Worm (Caenorhabditis elegans) whole organism, L4 larva: ENCODE data around the gene gop-3.

ENCODE experiments used
- D1046.2 ChIP-seq: fragments of 200-800 bp; sonication (Bioruptor generic); IDR thresholded peaks from 2 replicates; pipeline ENCODE4 v1.3.6; 2022; ENCODE audit warnings: missing genetic modification characterization, missing compliant biosample characterization
- F10B5.3 ChIP-seq: sonication (generic microtip); optimal IDR thresholded peaks from 2 replicates; lab custom pipeline; 2016; ENCODE audit warnings: mild to moderate bottlenecking, missing genetic modification characterization, missing compliant biosample characterization
- F37D6.2 ChIP-seq: sonication (generic microtip); optimal IDR thresholded peaks from 2 replicates; lab custom pipeline; 2016; ENCODE audit warnings: mild to moderate bottlenecking, missing genetic modification characterization, missing compliant biosample characterization
- R02D3.7 ChIP-seq: fragments of 150-350 bp; sonication (generic microtip); optimal IDR thresholded peaks from 3 replicates; lab custom pipeline; 2014; ENCODE audit warnings: missing biosample characterization, missing genetic modification characterization
- T26A8.4 ChIP-seq: fragments of 200-800 bp; sonication (Bioruptor generic); IDR thresholded peaks from 2 replicates; pipeline ENCODE4 v1.3.6; 2022; ENCODE audit warnings: missing genetic modification characterization, missing compliant biosample characterization
- Y105C5A.15 ChIP-seq: fragments of 200-800 bp; sonication (Bioruptor generic); IDR thresholded peaks from 2 replicates; pipeline ENCODE4 v1.3.6; 2022; ENCODE audit warnings: missing genetic modification characterization, missing compliant biosample characterization
- Y48G9A.11 ChIP-seq: fragments of 200-800 bp; sonication (Bioruptor generic); IDR thresholded peaks from 2 replicates; pipeline ENCODE4 v1.3.6; 2022; ENCODE audit warnings: missing genetic modification reagents, missing genetic modification characterization, missing compliant biosample characterization
- Y5F2A.4 ChIP-seq: fragments of 200-800 bp; sonication (Bioruptor generic); optimal IDR thresholded peaks from 2 replicates; lab custom pipeline; 2018; ENCODE audit warnings: mild to moderate bottlenecking, missing genetic modification characterization, missing compliant biosample characterization
- aly-2 ChIP-seq: sonication (generic microtip); optimal IDR thresholded peaks from 2 replicates; lab custom pipeline; 2018; ENCODE audit warnings: missing biosample characterization, missing genetic modification characterization
- ama-1 ChIP-seq: fragments of 150-350 bp; optimal IDR thresholded peaks from 2 replicates; lab custom pipeline; 2014; ENCODE audit warnings: inconsistent platforms, mixed read lengths
- arid-1 ChIP-seq: fragments of 200-800 bp; sonication (Bioruptor generic); conservative IDR thresholded peaks from 2 replicates; pipeline ENCODE4 v1.3.6; 2022; ENCODE audit warnings: missing genetic modification reagents, missing genetic modification characterization, missing compliant biosample characterization
- ceh-32 ChIP-seq: sonication (generic microtip); optimal IDR thresholded peaks from 2 replicates; lab custom pipeline; 2016; ENCODE audit warnings: mild to moderate bottlenecking, missing genetic modification characterization, missing compliant biosample characterization; ENCODE audit not compliant: poor library complexity
- ceh-62 ChIP-seq: sonication (generic microtip); optimal IDR thresholded peaks from 2 replicates; lab custom pipeline; 2017; ENCODE audit warnings: missing biosample characterization, missing genetic modification characterization
- ces-1 ChIP-seq: fragments of 150-350 bp; sonication (generic microtip); optimal IDR thresholded peaks from 4 replicates; lab custom pipeline; 2014; ENCODE audit warnings: missing biosample characterization, missing genetic modification reagents, missing genetic modification characterization
- cey-2 ChIP-seq: sonication (generic microtip); optimal IDR thresholded peaks from 3 replicates; lab custom pipeline; 2017; ENCODE audit warnings: missing genetic modification characterization, mild to moderate bottlenecking, missing compliant biosample characterization, antibody characterized with exemption, borderline replicate concordance; ENCODE audit not compliant: insufficient read depth
- ctbp-1 ChIP-seq: fragments of 200-800 bp; sonication (Bioruptor generic); IDR thresholded peaks from 2 replicates; pipeline ENCODE4 v1.3.6; 2022; ENCODE audit warnings: missing genetic modification reagents, missing genetic modification characterization, missing compliant biosample characterization
- daf-12 ChIP-seq: fragments of 150-350 bp; optimal IDR thresholded peaks from 2 replicates; lab custom pipeline; 2014; ENCODE audit warnings: missing biosample characterization, missing genetic modification reagents, missing genetic modification characterization
- daf-16 ChIP-seq, 3 experiments: sonication (generic microtip); optimal IDR thresholded peaks; 2 replicates each; lab custom pipeline; 2016 to 2017; ENCODE audit warnings: missing genetic modification characterization in 3 of 3, missing genetic modification reagents in 3 of 3, mild to moderate bottlenecking in 2 of 3, missing compliant biosample characterization in 2 of 3, missing biosample characterization in 1 of 3, moderate library complexity in 1 of 3
- dmd-6 ChIP-seq: fragments of 200-800 bp; sonication (Bioruptor generic); IDR thresholded peaks from 2 replicates; pipeline ENCODE4 v1.3.6; 2022; ENCODE audit warnings: missing genetic modification reagents, missing genetic modification characterization, missing compliant biosample characterization
- dmd-8 ChIP-seq: fragments of 200-800 bp; sonication (Bioruptor generic); IDR thresholded peaks from 2 replicates; pipeline ENCODE4 v1.3.6; 2022; ENCODE audit warnings: missing genetic modification characterization, missing compliant biosample characterization
- dmd-9 ChIP-seq: fragments of 200-800 bp; sonication (Bioruptor generic); IDR thresholded peaks from 2 replicates; pipeline ENCODE4 v1.3.6; 2022; ENCODE audit warnings: missing genetic modification reagents, missing genetic modification characterization, missing compliant biosample characterization
- dpl-1 ChIP-seq: fragments of 150-350 bp; optimal IDR thresholded peaks from 2 replicates; lab custom pipeline; 2014; ENCODE audit warnings: missing biosample characterization, missing genetic modification reagents, missing genetic modification characterization
- duxl-1 ChIP-seq: sonication (generic microtip); optimal IDR thresholded peaks from 2 replicates; lab custom pipeline; 2016; ENCODE audit warnings: mild to moderate bottlenecking, missing genetic modification characterization, moderate library complexity, missing compliant biosample characterization; ENCODE audit not compliant: poor library complexity
- egl-43 ChIP-seq: fragments of 200-800 bp; sonication (Bioruptor generic); IDR thresholded peaks from 2 replicates; pipeline ENCODE4 v1.3.6; 2022; ENCODE audit warnings: missing genetic modification reagents, missing genetic modification characterization, missing compliant biosample characterization
- hif-1 ChIP-seq, 2 experiments: sonication (generic microtip); optimal IDR thresholded peaks; 2 replicates each; lab custom pipeline; 2016 to 2017; ENCODE audit warnings: missing compliant biosample characterization in 2 of 2, missing genetic modification characterization in 2 of 2, missing genetic modification reagents in 2 of 2, missing genotype in 2 of 2, mild to moderate bottlenecking in 1 of 2
- lin-13 ChIP-seq: fragments of 150-350 bp; optimal IDR thresholded peaks from 2 replicates; lab custom pipeline; 2014; ENCODE audit warnings: missing biosample characterization, missing genetic modification reagents, missing genetic modification characterization
- lin-29 ChIP-seq: fragments of 200-800 bp; sonication (Bioruptor generic); IDR thresholded peaks from 2 replicates; pipeline ENCODE4 v1.3.6; 2022; ENCODE audit warnings: missing genetic modification reagents, missing genetic modification characterization, missing compliant biosample characterization
- lin-38 ChIP-seq: fragments of 200-800 bp; sonication (Bioruptor generic); IDR thresholded peaks from 2 replicates; pipeline ENCODE4 v1.3.6; 2022; ENCODE audit warnings: missing genetic modification reagents, missing genetic modification characterization, missing compliant biosample characterization
- lin-39 ChIP-seq: fragments of 150-350 bp; optimal IDR thresholded peaks from 2 replicates; lab custom pipeline; 2014; ENCODE audit warnings: missing biosample characterization, missing genetic modification reagents, missing genetic modification characterization
- madf-5 ChIP-seq, 2 experiments: fragments of 200-800 bp; sonication (Bioruptor generic); IDR thresholded peaks; 2 replicates each; pipeline ENCODE4 v1.3.6; 2022; ENCODE audit warnings: missing compliant biosample characterization in 2 of 2, missing genetic modification characterization in 2 of 2
- mdl-1 ChIP-seq, 2 experiments: fragments of 150-350 bp in 1 of 2; sonication (generic microtip) in 1 of 2; optimal IDR thresholded peaks; 2 replicates each; lab custom pipeline; 2014 to 2017; ENCODE audit warnings: missing biosample characterization in 2 of 2, missing genetic modification characterization in 2 of 2
- mdt-29 ChIP-seq: fragments of 200-800 bp; sonication (Bioruptor generic); IDR thresholded peaks from 2 replicates; pipeline ENCODE4 v1.3.6; 2022; ENCODE audit warnings: missing genetic modification reagents, missing genetic modification characterization, missing compliant biosample characterization
- mes-2 ChIP-seq: sonication (generic microtip); optimal IDR thresholded peaks from 2 replicates; lab custom pipeline; 2016; ENCODE audit warnings: missing genotype, mild to moderate bottlenecking, missing genetic modification characterization, missing compliant biosample characterization; ENCODE audit not compliant: poor library complexity, severe bottlenecking
- mxl-2 ChIP-seq: fragments of 200-800 bp; sonication (Bioruptor generic); conservative IDR thresholded peaks from 2 replicates; pipeline ENCODE4 v1.3.6; 2022; ENCODE audit warnings: missing genetic modification reagents, missing genetic modification characterization, missing compliant biosample characterization
- nhr-111 ChIP-seq: fragments of 200-800 bp; sonication (Bioruptor generic); optimal IDR thresholded peaks from 2 replicates; lab custom pipeline; 2018; ENCODE audit warnings: mild to moderate bottlenecking, missing genetic modification characterization, missing compliant biosample characterization
- nhr-28 ChIP-seq: fragments of 150-350 bp; optimal IDR thresholded peaks from 2 replicates; lab custom pipeline; 2014; ENCODE audit warnings: missing biosample characterization, missing genetic modification characterization
- nhr-48 ChIP-seq: sonication (generic microtip); optimal IDR thresholded peaks from 2 replicates; lab custom pipeline; 2016; ENCODE audit warnings: mild to moderate bottlenecking, missing genetic modification characterization, missing compliant biosample characterization
- nhr-6 ChIP-seq: fragments of 150-350 bp; optimal IDR thresholded peaks from 2 replicates; lab custom pipeline; 2014; ENCODE audit warnings: missing biosample characterization, missing genetic modification characterization
- php-3 ChIP-seq: fragments of 200-800 bp; sonication (Bioruptor generic); IDR thresholded peaks from 2 replicates; pipeline ENCODE4 v1.3.6; 2022; ENCODE audit warnings: missing genetic modification reagents, missing genetic modification characterization, missing compliant biosample characterization
- rbr-2 ChIP-seq: sonication (generic microtip); optimal IDR thresholded peaks from 2 replicates; lab custom pipeline; 2016; ENCODE audit warnings: missing genotype, missing genetic modification characterization, missing compliant biosample characterization
- sdz-12 ChIP-seq: fragments of 200-800 bp; sonication (Bioruptor generic); optimal IDR thresholded peaks from 2 replicates; lab custom pipeline; 2018; ENCODE audit warnings: mild to moderate bottlenecking, missing genetic modification characterization, missing compliant biosample characterization
- set-16 ChIP-seq: fragments of 200-800 bp; sonication (Bioruptor generic); IDR thresholded peaks from 2 replicates; pipeline ENCODE4 v1.3.6; 2022; ENCODE audit warnings: missing genetic modification reagents, missing genetic modification characterization, missing compliant biosample characterization
- skn-1 ChIP-seq: fragments of 150-350 bp; optimal IDR thresholded peaks from 2 replicates; lab custom pipeline; 2014; ENCODE audit warnings: missing biosample characterization, missing genetic modification characterization
- snpc-1.2 ChIP-seq: fragments of 200-800 bp; sonication (Bioruptor generic); IDR thresholded peaks from 2 replicates; pipeline ENCODE4 v1.3.6; 2022; ENCODE audit warnings: missing genetic modification reagents, missing genetic modification characterization, missing compliant biosample characterization
- spr-3 ChIP-seq: fragments of 200-800 bp; sonication (Bioruptor generic); optimal IDR thresholded peaks from 2 replicates; lab custom pipeline; 2018; ENCODE audit warnings: mild to moderate bottlenecking, missing genetic modification characterization, missing compliant biosample characterization
- tag-97 ChIP-seq: fragments of 200-800 bp; sonication (Bioruptor generic); IDR thresholded peaks from 2 replicates; pipeline ENCODE4 v1.3.6; 2022; ENCODE audit warnings: missing genetic modification characterization, missing compliant biosample characterization
- unc-130 ChIP-seq: sonication (generic microtip); optimal IDR thresholded peaks from 2 replicates; lab custom pipeline; 2016; ENCODE audit warnings: missing genetic modification reagents, missing genetic modification characterization, missing compliant biosample characterization
- zfp-3 ChIP-seq: fragments of 200-800 bp; sonication (Bioruptor generic); conservative IDR thresholded peaks from 2 replicates; pipeline ENCODE4 v1.3.6; 2022; ENCODE audit warnings: missing genetic modification reagents, missing genetic modification characterization, missing compliant biosample characterization
- ztf-11 ChIP-seq: fragments of 150-350 bp; optimal IDR thresholded peaks from 2 replicates; lab custom pipeline; 2014; ENCODE audit warnings: missing biosample characterization, missing genetic modification characterization
- ztf-7 ChIP-seq: fragments of 150-350 bp; optimal IDR thresholded peaks from 2 replicates; lab custom pipeline; 2014; ENCODE audit warnings: missing biosample characterization, missing genetic modification characterization

gop-3 gene

DNA sequence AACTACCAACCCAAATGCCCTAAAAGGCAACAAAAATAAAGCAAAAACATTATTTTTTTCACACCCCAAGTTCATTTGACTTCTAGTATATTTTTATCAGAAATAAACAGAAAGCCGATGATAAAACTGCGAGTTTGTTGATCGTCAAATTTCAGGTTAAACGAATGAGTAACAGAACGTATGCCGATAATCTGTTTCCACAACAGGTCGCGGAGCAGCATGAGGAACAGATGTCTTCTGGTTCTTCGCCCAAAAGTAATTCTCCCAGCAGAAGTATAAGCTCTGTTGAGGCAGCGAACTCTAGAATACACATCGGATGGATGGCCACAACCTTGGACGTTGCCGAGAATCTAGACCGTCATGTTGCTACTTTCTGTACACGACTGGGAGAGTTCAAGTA is 30.1 kb upstream of the gop-3 start, which contains the start of gene prmt-5:
prmt-5 (plus strand) TSS at position 141 of the 400 bp plus-strand sequence.
- TF ChIP-seq daf-16 (GFP tag; optimal IDR thresholded peaks at IDR 0.05; lab: Kevin White, UChicago) (peak; percentile 25 to 57), daf-16 (tag; optimal IDR thresholded peaks at IDR 0.05; lab: Kevin White, UChicago) (peak; percentile 55), mdt-29 (no peak), skn-1 (no peak), ama-1 (lab: Kevin White, UChicago) (peak; percentile 93), mxl-2 (GFP tag; lab: Robert Waterston, UW) (no peak), snpc-1.2 (GFP tag; lab: Robert Waterston, UW) (no peak), rbr-2 (tag; lab: Kevin White, UChicago) (peak; percentile 30), php-3 (GFP tag; lab: Robert Waterston, UW) (no peak), sdz-12 (peak; percentile 48), nhr-28 (tag; lab: Kevin White, UChicago) (peak; percentile 2), set-16 (no peak), unc-130 (GFP tag; lab: Kevin White, UChicago) (peak; percentile 45), nhr-48 (tag; lab: Kevin White, UChicago) (no peak), lin-29 (no peak), F10B5.3 (tag; lab: Kevin White, UChicago) (no peak), lin-39 (tag; lab: Kevin White, UChicago) (no peak), ceh-62 (tag; lab: Kevin White, UChicago) (no peak), aly-2 (tag; lab: Kevin White, UChicago) (no peak), nhr-111 (GFP tag; lab: Kevin White, UChicago) (peak; percentile 62), dmd-8 (no peak), nhr-6 (tag; lab: Kevin White, UChicago) (no peak), D1046.2 (GFP tag; lab: Robert Waterston, UW) (peak; percentile 60; the same call in 1 of the 2 replicates), lin-13 (GFP tag; lab: Kevin White, UChicago) (no peak), ztf-11 (tag; lab: Kevin White, UChicago) (no peak), mes-2 (tag; lab: Kevin White, UChicago) (peak; percentile 23), arid-1 (GFP tag; lab: Robert Waterston, UW) (peak; percentile 85), tag-97 (no peak), zfp-3 (GFP tag; lab: Robert Waterston, UW) (peak; percentile 88), lin-38 (GFP tag; lab: Robert Waterston, UW) (peak; percentile 79), dmd-6 (GFP tag; lab: Robert Waterston, UW) (peak; percentile 29), ces-1 (no peak), R02D3.7 (tag; lab: Kevin White, UChicago) (no peak), madf-5 (GFP tag; IDR thresholded peaks at IDR 0.05; lab: Robert Waterston, UW) (0 out of 4 replicates have a peak, but pooled peaks of 1 of the 2 experiments have one; percentile 4), ceh-32 (tag; lab: Kevin White, UChicago) (no peak), Y105C5A.15 (GFP tag; lab: Robert Waterston, UW) (peak; percentile 76), dpl-1 (peak; percentile 0), mdl-1 (tag; optimal IDR thresholded peaks at IDR 0.05; lab: Kevin White, UChicago) (no peak), hif-1 (tag; optimal IDR thresholded peaks at IDR 0.05; lab: Kevin White, UChicago) (peak in 1 of 2 experiments; percentile 3), T26A8.4 (GFP tag; lab: Robert Waterston, UW) (peak; percentile 65), egl-43 (GFP tag; lab: Robert Waterston, UW) (peak; percentile 72; the same call in 1 of the 2 replicates), Y48G9A.11 (peak; percentile 34; the same call in 1 of the 2 replicates), duxl-1 (peak; percentile 74), cey-2 (tag; lab: Kevin White, UChicago) (no peak), dmd-9 (no peak), Y5F2A.4 (GFP tag; lab: Kevin White, UChicago) (peak; percentile 47), F37D6.2 (tag; lab: Kevin White, UChicago) (no peak), ztf-7 (tag; lab: Kevin White, UChicago) (no peak), spr-3 (GFP tag; lab: Kevin White, UChicago) (peak; percentile 59), ctbp-1 (peak; percentile 45; the same call in 1 of the 2 replicates), daf-12 (tag; lab: Kevin White, UChicago) (no peak)
